Worm (Caenorhabditis elegans): ENCODE data around the gene snf-3.

Gene snf-3

DNA sequence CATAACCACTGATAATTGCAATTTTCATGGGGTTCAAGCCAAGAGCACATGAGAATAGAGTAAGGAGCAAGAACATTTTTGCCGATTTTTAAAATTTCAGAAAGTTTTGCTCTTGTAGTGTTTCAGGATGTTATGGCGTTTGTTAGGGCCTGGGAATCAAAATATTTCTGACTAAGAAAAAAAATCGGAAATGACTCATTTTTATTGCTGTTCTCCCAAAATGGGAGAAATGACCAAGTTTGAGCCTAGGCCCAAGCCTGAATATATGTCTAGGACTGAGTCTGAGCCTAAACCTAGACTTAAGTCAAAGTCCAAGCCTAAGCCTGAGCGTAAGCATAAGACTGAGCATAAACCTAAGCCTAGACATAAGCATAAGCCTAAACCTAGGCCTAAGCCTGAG, 12.6 kb downstream of the snf-3 start, which contains the start of gene T13B5.9:
TSS of gene T13B5.9 (minus strand) at position 101 of the 400 bp plus-strand sequence.
- TF ChIP-seq nhr-10 (tag; optimal IDR thresholded peaks at IDR 0.05) (no peak), egl-27 (tag; optimal IDR thresholded peaks at IDR 0.05) (no peak), nhr-23 (tag; optimal IDR thresholded peaks at IDR 0.05) (no peak), dmd-4 (tag; optimal IDR thresholded peaks at IDR 0.05) (no peak), nhr-11 (tag; optimal IDR thresholded peaks at IDR 0.05) (no peak), sma-3 (GFP tag; optimal IDR thresholded peaks at IDR 0.05) (no peak), unc-55 (GFP tag; optimal IDR thresholded peaks at IDR 0.05) (no peak), nhr-237 (tag; optimal IDR thresholded peaks at IDR 0.05) (no peak), C34F6.9 (tag; optimal IDR thresholded peaks at IDR 0.05) (no peak), ztf-1 (GFP tag; conservative IDR thresholded peaks at IDR 0.05) (no peak), skn-1 (tag; optimal IDR thresholded peaks at IDR 0.05) (no peak), nhr-6 (tag; optimal IDR thresholded peaks at IDR 0.05) (no peak), R02D3.7 (tag; optimal IDR thresholded peaks at IDR 0.05) (no peak), elt-1 (tag; optimal IDR thresholded peaks at IDR 0.05) (no peak)

DNA sequence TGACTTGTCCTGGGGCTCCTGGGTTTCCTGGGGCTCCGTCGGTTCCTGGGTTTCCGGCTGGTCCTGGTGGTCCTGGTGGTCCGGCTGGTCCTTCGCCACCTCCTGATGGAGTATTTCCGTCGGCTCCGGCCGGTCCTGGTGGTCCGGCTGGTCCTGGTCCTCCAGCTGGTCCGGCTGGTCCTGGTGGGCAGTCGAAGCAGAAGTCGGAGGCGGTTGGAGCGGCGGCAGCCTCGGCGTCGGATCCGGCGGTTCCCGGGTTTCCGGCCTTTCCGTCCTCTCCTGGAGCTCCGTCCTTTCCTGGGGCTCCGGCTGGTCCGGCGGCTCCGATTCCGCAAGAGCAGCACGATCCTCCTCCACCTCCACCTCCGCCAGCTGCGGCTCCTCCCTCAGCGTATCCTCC, 13.5 kb downstream of the snf-3 start:
- TF ChIP-seq sem-4 (tag; optimal IDR thresholded peaks at IDR 0.05): no peak
- TF ChIP-seq lin-11 (tag; optimal IDR thresholded peaks at IDR 0.05): no peak
- no peak for TF ChIP-seq zag-1 (tag; optimal IDR thresholded peaks at IDR 0.05)
- TF ChIP-seq mab-5 (tag; optimal IDR thresholded peaks at IDR 0.05): no peak

DNA sequence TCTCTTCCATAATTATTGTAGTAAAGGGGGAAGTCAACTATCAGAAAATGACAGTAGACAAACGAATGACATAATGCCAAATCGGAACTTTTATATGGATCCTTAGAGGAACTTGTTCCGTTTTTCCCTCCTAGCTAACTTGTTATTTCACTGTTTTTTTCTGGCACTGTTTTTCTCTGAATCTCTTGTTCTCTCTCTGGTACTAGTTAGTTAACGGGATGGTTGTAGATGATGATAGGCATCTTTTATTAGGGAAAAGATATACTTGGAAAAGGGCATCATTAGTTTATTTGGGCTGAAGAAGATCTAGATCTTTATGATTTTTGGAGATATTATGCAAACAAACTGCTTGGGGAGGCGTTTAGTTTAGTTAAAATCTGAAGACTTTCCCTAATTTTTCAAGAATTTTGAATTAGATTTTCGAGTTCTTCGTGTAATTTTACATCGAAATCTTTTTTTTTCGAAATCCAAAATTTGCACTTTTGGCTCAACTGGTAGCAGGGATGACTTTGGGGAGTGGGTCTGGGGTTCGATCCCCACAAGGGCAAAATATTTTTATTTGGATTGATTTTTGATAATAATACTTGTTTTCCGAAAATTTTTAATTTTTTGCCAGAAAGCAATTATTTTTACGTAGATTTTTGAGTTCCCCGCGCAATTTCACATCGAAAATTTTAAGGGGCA, 15.2 kb downstream of the snf-3 start, which contains the start of gene col-40:
TSS of gene col-40 (minus strand) at position 51 of the 684 bp plus-strand sequence.
- TF ChIP-seq sma-3 (GFP tag; optimal IDR thresholded peaks at IDR 0.05) (no peak), nhr-21 (tag; optimal IDR thresholded peaks at IDR 0.05) (no peak), alr-1 (tag; optimal IDR thresholded peaks at IDR 0.05) (no peak), sem-4 (tag; optimal IDR thresholded peaks at IDR 0.05) (no peak), crh-2 (tag; optimal IDR thresholded peaks at IDR 0.05) (no peak)

DNA sequence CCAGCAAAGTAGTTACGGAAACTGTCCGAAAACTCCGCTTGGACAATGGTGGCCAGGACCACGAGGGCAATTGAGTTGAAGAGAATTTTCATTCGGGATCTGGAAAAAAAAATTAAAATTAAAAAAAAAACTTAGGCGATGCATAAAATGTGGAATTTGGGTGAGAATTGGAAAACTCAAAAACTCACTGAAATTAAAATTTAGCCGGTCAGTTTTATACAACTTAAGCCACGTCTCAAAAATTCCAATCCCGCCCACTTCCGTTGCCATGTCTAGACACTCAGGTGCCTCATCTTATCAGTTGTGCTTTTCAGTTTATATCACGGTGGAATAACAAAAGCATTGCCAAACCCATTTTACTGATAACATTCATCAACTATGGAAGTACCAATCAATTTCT, 19.1 kb downstream of the snf-3 start, which contains the start of gene lips-11:
TSS of gene lips-11 (minus strand) at position 101 of the 400 bp plus-strand sequence.
- no peak for TF ChIP-seq nhr-21 (tag; optimal IDR thresholded peaks at IDR 0.05)
- peak; percentile 9 for TF ChIP-seq sma-3 (GFP tag; optimal IDR thresholded peaks at IDR 0.05)

DNA sequence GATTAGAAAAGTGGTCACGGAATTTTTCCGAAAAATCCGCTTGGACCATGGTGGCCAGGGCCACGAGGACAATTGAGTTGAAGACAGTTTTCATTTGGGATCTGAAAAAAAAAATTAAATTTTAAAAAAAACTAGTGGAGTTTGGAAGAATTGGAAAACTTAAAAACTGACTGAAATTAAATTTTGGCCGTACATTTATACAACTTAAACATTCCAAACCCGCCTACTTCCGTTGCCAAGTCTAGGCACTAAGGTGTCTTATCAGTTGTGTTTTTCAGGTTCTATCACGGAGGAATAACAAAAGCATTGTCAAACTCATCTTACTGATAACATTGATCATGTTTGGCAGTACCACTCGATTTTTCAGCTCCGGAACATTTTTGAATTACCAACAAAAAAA, 22.3 kb downstream of the snf-3 start, which contains the start of gene lips-12:
TSS of gene lips-12 (minus strand) at position 101 of the 400 bp plus-strand sequence.
- TF ChIP-seq Y55F3AM.14 (GFP tag; optimal IDR thresholded peaks at IDR 0.05): no peak
- TF ChIP-seq nhr-6 (tag; optimal IDR thresholded peaks at IDR 0.05): no peak
- no peak for TF ChIP-seq nhr-129 (tag; optimal IDR thresholded peaks at IDR 0.05)
- no peak for TF ChIP-seq zag-1 (tag; optimal IDR thresholded peaks at IDR 0.05)
- TF ChIP-seq nhr-12 (tag; optimal IDR thresholded peaks at IDR 0.05): no peak

DNA sequence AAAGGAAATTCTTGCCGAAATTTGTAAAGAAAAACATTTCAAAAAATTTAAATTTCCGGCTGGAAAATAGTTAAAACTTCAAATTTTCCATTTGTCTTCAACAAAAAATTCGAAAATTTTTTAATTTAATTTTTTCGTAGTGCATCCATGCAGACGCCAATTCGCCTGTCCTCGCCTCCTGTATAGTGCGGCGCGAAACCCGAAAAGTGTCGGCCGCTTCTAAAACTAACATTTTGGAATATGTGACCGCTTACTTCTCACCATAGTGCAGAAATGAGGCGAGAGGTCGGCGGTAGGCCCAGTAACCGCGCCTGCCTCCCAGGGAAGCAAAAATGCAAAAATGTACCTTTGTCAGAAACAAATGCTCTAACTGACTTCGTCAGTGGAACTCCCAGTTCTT, 24.7 kb downstream of the snf-3 start:
- TF ChIP-seq snpc-4 (tag; optimal IDR thresholded peaks at IDR 0.05) (peak; percentile 47), alr-1 (tag; optimal IDR thresholded peaks at IDR 0.05) (no peak)

DNA sequence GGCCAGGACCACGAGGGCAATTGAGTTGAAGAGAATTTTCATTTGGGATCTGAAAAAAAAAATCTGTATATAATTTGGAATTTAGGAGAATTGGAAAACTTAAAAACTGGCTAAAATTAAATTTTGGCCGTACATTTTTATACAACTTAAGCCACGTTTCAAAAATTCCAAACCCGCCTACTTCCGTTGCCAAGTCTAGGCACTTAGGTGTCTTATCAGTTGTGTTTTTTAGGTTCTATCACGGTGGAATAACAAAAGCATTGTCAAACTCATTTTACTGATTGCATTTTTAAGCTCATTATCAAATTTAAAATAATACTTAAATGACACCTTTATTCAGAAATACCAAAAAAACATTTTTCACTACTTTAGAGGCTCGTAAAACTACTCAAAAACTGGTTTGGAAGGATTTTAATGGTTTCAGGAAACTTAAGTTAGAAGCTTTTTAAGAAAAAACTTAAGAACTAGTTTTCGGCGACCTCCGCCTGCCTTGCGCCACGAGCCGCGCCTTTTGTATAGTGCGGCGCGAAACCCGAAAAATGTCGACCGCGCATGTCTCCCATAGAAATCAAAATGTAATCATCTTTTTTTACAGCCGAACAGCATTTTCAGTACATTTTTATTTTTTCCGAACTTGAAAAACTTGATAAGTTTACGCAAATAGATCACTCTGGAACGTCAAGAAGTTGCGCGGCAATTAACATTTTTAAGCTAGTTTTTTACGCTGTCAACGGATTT, 26.4 kb downstream of the snf-3 start, which contains the start of gene lips-13:
TSS of gene lips-13 (minus strand) at position 51 of the 738 bp plus-strand sequence.
- TF ChIP-seq nhr-11 (tag; optimal IDR thresholded peaks at IDR 0.05): no peak
- no peak for TF ChIP-seq zag-1 (tag; optimal IDR thresholded peaks at IDR 0.05)
- TF ChIP-seq lin-13 (GFP tag; optimal IDR thresholded peaks at IDR 0.05): no peak
- no peak for TF ChIP-seq elt-1 (tag; optimal IDR thresholded peaks at IDR 0.05)
- TF ChIP-seq snpc-4 (tag; optimal IDR thresholded peaks at IDR 0.05): no peak
- TF ChIP-seq skn-1 (tag; optimal IDR thresholded peaks at IDR 0.05): no peak
- no peak for TF ChIP-seq gmeb-1 (tag; optimal IDR thresholded peaks at IDR 0.05)
